Fruit fly (Drosophila melanogaster) whole organism, embryonic: ENCODE data around the gene lectin-28C.

Experiments used
- Asciz ChIP-seq: fragments of 200-800 bp; sonication (Bioruptor generic); optimal IDR thresholded peaks from 2 replicates; lab custom pipeline; 2017; ENCODE audit warnings: missing biosample characterization, mild to moderate bottlenecking, missing genetic modification characterization, missing genetic modification reagents
- Atf-2 ChIP-seq: fragments of 200-800 bp; sonication (Bioruptor generic); optimal IDR thresholded peaks from 2 replicates; lab custom pipeline; 2016; ENCODE audit warnings: missing biosample characterization, missing genetic modification characterization
- Bdp1 ChIP-seq: fragments of 200-800 bp; sonication (Bioruptor generic); optimal IDR thresholded peaks from 3 replicates; lab custom pipeline; 2016; ENCODE audit warnings: missing biosample characterization, missing genetic modification characterization
- CG10147 ChIP-seq: fragments of 200-800 bp; sonication (Bioruptor generic); optimal IDR thresholded peaks from 2 replicates; lab custom pipeline; 2019; ENCODE audit warnings: missing biosample characterization, mild to moderate bottlenecking, missing genetic modification characterization, moderate library complexity
- CG10366 ChIP-seq: fragments of 200-800 bp; sonication (Bioruptor generic); IDR thresholded peaks from 2 replicates; pipeline ENCODE4 v1.3.6; 2022; ENCODE audit warnings: missing biosample characterization, missing genetic modification characterization
- CG13775 ChIP-seq: fragments of 200-800 bp; sonication (Bioruptor generic); optimal IDR thresholded peaks from 3 replicates; lab custom pipeline; 2017; ENCODE audit warnings: missing biosample characterization, mild to moderate bottlenecking, missing genetic modification characterization
- CG14710 ChIP-seq: fragments of 200-800 bp; sonication (Bioruptor generic); optimal IDR thresholded peaks from 3 replicates; lab custom pipeline; 2019; ENCODE audit warnings: missing biosample characterization, mild to moderate bottlenecking, missing genetic modification characterization, moderate library complexity
- CG14860 ChIP-seq: fragments of 200-800 bp; sonication (Bioruptor generic); IDR thresholded peaks from 3 replicates; pipeline ENCODE4 v1.3.6; 2022; ENCODE audit warnings: missing biosample characterization, missing genetic modification characterization; ENCODE audit not compliant: partially characterized antibody
- CG15011 ChIP-seq: fragments of 200-800 bp; sonication (Bioruptor generic); optimal IDR thresholded peaks from 3 replicates; lab custom pipeline; 2018; ENCODE audit warnings: missing biosample characterization, mild to moderate bottlenecking, missing genetic modification characterization
- CG1529 ChIP-seq: fragments of 200-800 bp; sonication (Bioruptor generic); optimal IDR thresholded peaks from 3 replicates; lab custom pipeline; 2018; ENCODE audit warnings: missing biosample characterization, missing genetic modification characterization
- CG17328 ChIP-seq: fragments of 200-800 bp; sonication (Bioruptor generic); IDR thresholded peaks from 2 replicates; pipeline ENCODE4 v1.3.6; 2022; ENCODE audit warnings: missing biosample characterization, missing genetic modification characterization
- CG17385 ChIP-seq: fragments of 200-800 bp; sonication (Bioruptor generic); optimal IDR thresholded peaks from 3 replicates; lab custom pipeline; 2018; ENCODE audit warnings: missing biosample characterization, mild to moderate bottlenecking, missing genetic modification characterization
- CG17912 ChIP-seq: fragments of 200-800 bp; sonication (Bioruptor generic); optimal IDR thresholded peaks from 2 replicates; lab custom pipeline; 2018; ENCODE audit warnings: missing biosample characterization, mild to moderate bottlenecking, missing genetic modification characterization
- CG2712 ChIP-seq: fragments of 200-800 bp; optimal IDR thresholded peaks from 3 replicates; lab custom pipeline; 2019; ENCODE audit warnings: missing biosample characterization, mild to moderate bottlenecking, missing genetic modification characterization, moderate library complexity
- CG32772 ChIP-seq: fragments of 200-800 bp; sonication (Bioruptor generic); IDR thresholded peaks from 2 replicates; pipeline ENCODE4 v1.3.6; 2022; ENCODE audit warnings: missing biosample characterization, missing genetic modification characterization
- CG34224 ChIP-seq: fragments of 200-800 bp; sonication (Bioruptor generic); IDR thresholded peaks from 3 replicates; pipeline ENCODE4 v1.3.6; 2022; ENCODE audit warnings: missing biosample characterization, missing genetic modification characterization; ENCODE audit not compliant: partially characterized antibody
- CG4282 ChIP-seq: fragments of 200-800 bp; sonication (Bioruptor generic); optimal IDR thresholded peaks from 2 replicates; lab custom pipeline; 2016; ENCODE audit warnings: missing biosample characterization, missing genetic modification characterization
- CG5180 ChIP-seq: fragments of 200-800 bp; sonication (Bioruptor generic); optimal IDR thresholded peaks from 3 replicates; lab custom pipeline; 2017; ENCODE audit warnings: missing biosample characterization, missing genetic modification characterization, mild to moderate bottlenecking, moderate library complexity, missing genetic modification reagents
- CG6175 ChIP-seq: fragments of 200-800 bp; sonication (Bioruptor generic); IDR thresholded peaks from 3 replicates; pipeline ENCODE4 v1.3.6; 2022; ENCODE audit warnings: missing biosample characterization, missing genetic modification characterization
- CG6654 ChIP-seq: fragments of 200-800 bp; sonication (Bioruptor generic); optimal IDR thresholded peaks from 2 replicates; lab custom pipeline; 2017; ENCODE audit warnings: missing biosample characterization, mild to moderate bottlenecking, missing genetic modification characterization
- CG6813 ChIP-seq: fragments of 200-800 bp; sonication (Bioruptor generic); optimal IDR thresholded peaks from 2 replicates; lab custom pipeline; 2017; ENCODE audit warnings: missing biosample characterization, missing genetic modification characterization, mild to moderate bottlenecking, moderate library complexity, missing genetic modification reagents
- CG7556 ChIP-seq: fragments of 200-800 bp; sonication (Bioruptor generic); optimal IDR thresholded peaks from 2 replicates; lab custom pipeline; 2017; ENCODE audit warnings: missing biosample characterization, mild to moderate bottlenecking, missing genetic modification characterization
- CG7987 ChIP-seq: fragments of 200-800 bp; sonication (Bioruptor generic); optimal IDR thresholded peaks from 2 replicates; lab custom pipeline; 2018; ENCODE audit warnings: missing biosample characterization, mild to moderate bottlenecking, missing genetic modification characterization, moderate library complexity
- Dref ChIP-seq: fragments of 200-800 bp; sonication (Bioruptor generic); IDR thresholded peaks from 2 replicates; pipeline ENCODE4 v1.3.6; 2022; ENCODE audit warnings: missing biosample characterization, missing genetic modification characterization
- Ets65A ChIP-seq: fragments of 200-800 bp; sonication (Bioruptor generic); peaks from one replicate; lab custom pipeline; 2016; ENCODE audit warnings: missing biosample characterization, missing genetic modification characterization
- Max ChIP-seq: fragments of 200-800 bp; sonication (Bioruptor generic); optimal IDR thresholded peaks from 2 replicates; lab custom pipeline; 2016; ENCODE audit warnings: missing biosample characterization, mild to moderate bottlenecking, missing genetic modification characterization
- Oli ChIP-seq: fragments of 200-800 bp; sonication (Bioruptor generic); optimal IDR thresholded peaks from 2 replicates; lab custom pipeline; 2018; ENCODE audit warnings: missing biosample characterization, mild to moderate bottlenecking, missing genetic modification characterization, moderate library complexity
- PHDP ChIP-seq: fragments of 200-800 bp; sonication (Bioruptor generic); optimal IDR thresholded peaks from 3 replicates; lab custom pipeline; 2018; ENCODE audit warnings: missing biosample characterization, mild to moderate bottlenecking, missing genetic modification characterization, moderate library complexity
- Ssrp ChIP-seq: fragments of 200-800 bp; sonication (Bioruptor generic); optimal IDR thresholded peaks from 2 replicates; lab custom pipeline; 2018; ENCODE audit warnings: missing biosample characterization, mild to moderate bottlenecking, missing genetic modification characterization, moderate library complexity
- TFAM ChIP-seq: fragments of 200-800 bp; sonication (Bioruptor generic); optimal IDR thresholded peaks from 2 replicates; lab custom pipeline; 2017; ENCODE audit warnings: missing biosample characterization, missing genetic modification characterization, inconsistent platforms
- aop ChIP-seq: fragments of 200-800 bp; sonication (Bioruptor generic); IDR thresholded peaks from 2 replicates; pipeline ENCODE4 v1.3.6; 2022; ENCODE audit warnings: missing biosample characterization, missing genetic modification characterization
- cas ChIP-seq: fragments of 200-800 bp; sonication (Bioruptor generic); IDR thresholded peaks from 2 replicates; pipeline ENCODE4 v1.3.6; 2022; ENCODE audit warnings: missing biosample characterization, missing genetic modification characterization
- cato ChIP-seq: fragments of 200-800 bp; sonication (Bioruptor generic); optimal IDR thresholded peaks from 2 replicates; lab custom pipeline; 2016; ENCODE audit warnings: missing biosample characterization, missing genetic modification characterization, borderline replicate concordance
- chif ChIP-seq, 2 experiments: fragments of 200-800 bp; sonication (Bioruptor generic); optimal IDR thresholded peaks; 3 replicates each; lab custom pipeline; 2016; ENCODE audit warnings: missing biosample characterization in 2 of 2, missing genetic modification characterization in 2 of 2
- chm ChIP-seq: fragments of 200-800 bp; sonication (Bioruptor generic); IDR thresholded peaks from 2 replicates; pipeline ENCODE4 v1.3.6; 2022; ENCODE audit warnings: missing biosample characterization, missing genetic modification characterization
- crp ChIP-seq, 2 experiments: fragments of 200-800 bp; sonication (Bioruptor generic); optimal IDR thresholded peaks; 2 replicates in 1 of 2; 3 replicates in 1 of 2; lab custom pipeline; 2017; ENCODE audit warnings: missing biosample characterization in 2 of 2, missing genetic modification characterization in 2 of 2, mild to moderate bottlenecking in 1 of 2, moderate library complexity in 1 of 2
- emc ChIP-seq: fragments of 200-800 bp; sonication (Bioruptor generic); optimal IDR thresholded peaks from 2 replicates; lab custom pipeline; 2016; ENCODE audit warnings: missing biosample characterization, missing genetic modification characterization
- fd102C ChIP-seq: fragments of 200-800 bp; sonication (Bioruptor generic); optimal IDR thresholded peaks from 2 replicates; lab custom pipeline; 2018; ENCODE audit warnings: missing biosample characterization, mild to moderate bottlenecking, missing genetic modification characterization, moderate library complexity
- gsb-n ChIP-seq: fragments of 200-800 bp; sonication (Bioruptor generic); optimal IDR thresholded peaks from 3 replicates; lab custom pipeline; 2018; ENCODE audit warnings: missing biosample characterization, mild to moderate bottlenecking, missing genetic modification characterization
- knrl ChIP-seq: fragments of 200-800 bp; sonication (Bioruptor generic); IDR thresholded peaks from 3 replicates; pipeline ENCODE4 v1.3.6; 2022; ENCODE audit warnings: missing biosample characterization, missing genetic modification characterization; ENCODE audit not compliant: partially characterized antibody
- lola ChIP-seq, 3 experiments: fragments of >200 bp in 2 of 3; fragments of 200-800 bp in 1 of 3; sonication (Bioruptor generic) in 1 of 3; optimal IDR thresholded peaks; 2 replicates each; lab custom pipeline; 2017 to 2019; ENCODE audit warnings: missing biosample characterization in 3 of 3, missing genetic modification characterization in 3 of 3, mild to moderate bottlenecking in 1 of 3, moderate library complexity in 1 of 3
- mld ChIP-seq: fragments of 200-800 bp; sonication (Bioruptor generic); IDR thresholded peaks from 3 replicates; pipeline ENCODE4 v1.3.6; 2022; ENCODE audit warnings: missing biosample characterization, missing genetic modification characterization; ENCODE audit not compliant: partially characterized antibody
- pan ChIP-seq, 4 experiments: fragments of >200 bp in 3 of 4; fragments of 200-800 bp in 1 of 4; sonication (Bioruptor generic) in 1 of 4; optimal IDR thresholded peaks in 3 of 4; IDR thresholded peaks in 1 of 4; 2 replicates each; pipeline versions ENCODE4 v1.3.6 to Lab custom; 2017 to 2022; ENCODE audit warnings: missing biosample characterization in 2 of 4, missing genetic modification characterization in 2 of 4, mixed read lengths in 1 of 4
- prd ChIP-seq, 3 experiments: fragments of >200 bp in 2 of 3; fragments of 200-800 bp in 1 of 3; sonication (Bioruptor generic) in 1 of 3; optimal IDR thresholded peaks in 2 of 3; IDR thresholded peaks in 1 of 3; 2 replicates in 2 of 3; 3 replicates in 1 of 3; pipeline versions ENCODE4 v1.3.6 to Lab custom; 2017 to 2022; ENCODE audit warnings: missing biosample characterization in 1 of 3, missing genetic modification characterization in 1 of 3
- repo ChIP-seq: fragments of 200-800 bp; sonication (Bioruptor generic); optimal IDR thresholded peaks from 2 replicates; lab custom pipeline; 2016; ENCODE audit warnings: missing biosample characterization, missing genetic modification characterization
- rib ChIP-seq: fragments of 200-800 bp; sonication (Bioruptor generic); IDR thresholded peaks from 2 replicates; pipeline ENCODE4 v1.3.6; 2022; ENCODE audit warnings: missing biosample characterization, missing genetic modification characterization
- schlank ChIP-seq: fragments of 200-800 bp; sonication (Bioruptor generic); optimal IDR thresholded peaks from 2 replicates; lab custom pipeline; 2018; ENCODE audit warnings: missing biosample characterization, mild to moderate bottlenecking, missing genetic modification characterization
- sima ChIP-seq: fragments of 200-800 bp; sonication (Bioruptor generic); optimal IDR thresholded peaks from 2 replicates; lab custom pipeline; 2016; ENCODE audit warnings: missing biosample characterization, missing genetic modification characterization
- sna ChIP-seq: fragments of 200-800 bp; sonication (Bioruptor generic); IDR thresholded peaks from 2 replicates; pipeline ENCODE4 v1.3.6; 2022; ENCODE audit warnings: missing biosample characterization, missing genetic modification characterization; ENCODE audit not compliant: partially characterized antibody

lectin-28C gene

dm6 chr2L:7890654-7891114 lies 33.8 kb downstream of the lectin-28C start, which contains the start of gene Spn28Db (continued):
- TF ChIP-seq CG17328 (no peak), crp (GFP tag; optimal IDR thresholded peaks at IDR 0.05; lab: Kevin White, UChicago) (no peak), CG7987 (GFP tag; lab: Kevin White, UChicago) (no peak), CG32772 (GFP tag; lab: Robert Waterston, UW) (no peak), mld (no peak), knrl (GFP tag; lab: Robert Waterston, UW) (peak; percentile 73), CG13775 (no peak), cato (GFP tag; lab: Kevin White, UChicago) (no peak), CG6654 (GFP tag; lab: Kevin White, UChicago) (no peak), CG15011 (no peak), CG10147 (GFP tag; lab: Kevin White, UChicago) (no peak), CG6813 (GFP tag; lab: Kevin White, UChicago) (no peak), Atf-2 (no peak), Asciz (GFP tag; lab: Kevin White, UChicago) (no peak), Max (no peak), CG14710 (peak; percentile 9), CG5180 (GFP tag; lab: Kevin White, UChicago) (no peak), gsb-n (peak; percentile 1), CG1529 (no peak), CG7556 (GFP tag; lab: Kevin White, UChicago) (no peak), chif (GFP tag; optimal IDR thresholded peaks at IDR 0.05; lab: Kevin White, UChicago) (peak in 1 of 2 experiments; percentile 28), PHDP (tag; lab: Kevin White, UChicago) (no peak), Oli (no peak), emc (GFP tag; lab: Kevin White, UChicago) (no peak), Ssrp (tag; lab: Kevin White, UChicago) (no peak), CG6175 (GFP tag; lab: Robert Waterston, UW) (no peak), CG2712 (peak; percentile 38), fd102C (GFP tag; lab: Kevin White, UChicago) (no peak), cas (GFP tag; lab: Robert Waterston, UW) (no peak), CG10366 (no peak), CG17385 (no peak), CG14860 (GFP tag; lab: Robert Waterston, UW) (no peak), chm (GFP tag; lab: Robert Waterston, UW) (no peak), pan (optimal IDR thresholded peaks at IDR 0.05; lab: Kevin White, UChicago) (no peak), pan (GFP tag; optimal IDR thresholded peaks at IDR 0.05 in 1 of 2, IDR thresholded peaks at IDR 0.05 in 1 of 2) (no peak), sima (GFP tag; lab: Kevin White, UChicago) (no peak), Bdp1 (GFP tag; lab: Kevin White, UChicago) (no peak), CG4282 (GFP tag; lab: Kevin White, UChicago) (no peak), repo (GFP tag; lab: Kevin White, UChicago) (no peak), prd (optimal IDR thresholded peaks at IDR 0.05; lab: Kevin White, UChicago) (no peak), prd (GFP tag; IDR thresholded peaks at IDR 0.05; lab: Robert Waterston, UW) (no peak), TFAM (GFP tag; lab: Kevin White, UChicago) (no peak), CG17912 (GFP tag; lab: Kevin White, UChicago) (no peak), Dref (no peak), schlank (tag; lab: Kevin White, UChicago) (no peak), aop (no peak), Ets65A (GFP tag; lab: Kevin White, UChicago) (peak; percentile 84), CG34224 (GFP tag; lab: Robert Waterston, UW) (no peak), rib (GFP tag; lab: Robert Waterston, UW) (no peak), lola (GFP tag; optimal IDR thresholded peaks at IDR 0.05; lab: Kevin White, UChicago) (peak in 1 of 3 experiments; percentile 2), sna (GFP tag; lab: Robert Waterston, UW) (no peak)
